Worm (Caenorhabditis elegans) whole organism, L4 larva: ENCODE measurements around the gene tat-3.
A peak's percentile ranks its signal among the peaks of the same experiment; 100 is the strongest.

Experiments
- D1046.2 ChIP-seq: fragments of 200-800 bp; sonication (Bioruptor generic); IDR thresholded peaks from 2 replicates; pipeline ENCODE4 v1.3.6; 2022; ENCODE audit warnings: missing genetic modification characterization, missing compliant biosample characterization
- F10B5.3 ChIP-seq: sonication (generic microtip); optimal IDR thresholded peaks from 2 replicates; lab custom pipeline; 2016; ENCODE audit warnings: mild to moderate bottlenecking, missing genetic modification characterization, missing compliant biosample characterization
- F26F4.8 ChIP-seq: fragments of 200-800 bp; sonication (Bioruptor generic); conservative IDR thresholded peaks from 2 replicates; pipeline ENCODE4 v1.3.6; 2022; ENCODE audit warnings: missing genetic modification characterization, missing compliant biosample characterization
- F37D6.2 ChIP-seq: sonication (generic microtip); optimal IDR thresholded peaks from 2 replicates; lab custom pipeline; 2016; ENCODE audit warnings: mild to moderate bottlenecking, missing genetic modification characterization, missing compliant biosample characterization
- F44E2.7 ChIP-seq: fragments of 200-800 bp; sonication (Bioruptor generic); IDR thresholded peaks from 2 replicates; pipeline ENCODE4 v2.1.2; 2022; ENCODE audit warnings: missing genetic modification characterization, missing compliant biosample characterization
- R02D3.7 ChIP-seq: fragments of 150-350 bp; sonication (generic microtip); optimal IDR thresholded peaks from 3 replicates; lab custom pipeline; 2014; ENCODE audit warnings: missing biosample characterization, missing genetic modification characterization
- Y5F2A.4 ChIP-seq: fragments of 200-800 bp; sonication (Bioruptor generic); optimal IDR thresholded peaks from 2 replicates; lab custom pipeline; 2018; ENCODE audit warnings: mild to moderate bottlenecking, missing genetic modification characterization, missing compliant biosample characterization
- ZK337.2 ChIP-seq: fragments of 200-800 bp; sonication (Bioruptor generic); IDR thresholded peaks from 2 replicates; pipeline ENCODE4 v1.3.6; 2022; ENCODE audit warnings: missing genetic modification reagents, missing genetic modification characterization, missing compliant biosample characterization
- ZK546.5 ChIP-seq, 2 experiments: sonication (generic microtip); optimal IDR thresholded peaks; 2 replicates each; lab custom pipeline; 2017; ENCODE audit warnings: missing biosample characterization in 2 of 2, missing genetic modification characterization in 2 of 2
- aha-1 ChIP-seq: fragments of 150-350 bp; peaks from one replicate; lab custom pipeline; 2014; ENCODE audit warnings: missing biosample characterization, missing genetic modification characterization
- arid-1 ChIP-seq: fragments of 200-800 bp; sonication (Bioruptor generic); conservative IDR thresholded peaks from 2 replicates; pipeline ENCODE4 v1.3.6; 2022; ENCODE audit warnings: missing genetic modification reagents, missing genetic modification characterization, missing compliant biosample characterization
- dmd-8 ChIP-seq: fragments of 200-800 bp; sonication (Bioruptor generic); IDR thresholded peaks from 2 replicates; pipeline ENCODE4 v1.3.6; 2022; ENCODE audit warnings: missing genetic modification characterization, missing compliant biosample characterization
- dmd-9 ChIP-seq: fragments of 200-800 bp; sonication (Bioruptor generic); IDR thresholded peaks from 2 replicates; pipeline ENCODE4 v1.3.6; 2022; ENCODE audit warnings: missing genetic modification reagents, missing genetic modification characterization, missing compliant biosample characterization
- dpl-1 ChIP-seq: fragments of 150-350 bp; optimal IDR thresholded peaks from 2 replicates; lab custom pipeline; 2014; ENCODE audit warnings: missing biosample characterization, missing genetic modification reagents, missing genetic modification characterization
- egl-27 ChIP-seq: sonication (generic microtip); optimal IDR thresholded peaks from 3 replicates; lab custom pipeline; 2017; ENCODE audit warnings: missing biosample characterization, missing genetic modification reagents, missing genetic modification characterization
- egl-43 ChIP-seq: fragments of 200-800 bp; sonication (Bioruptor generic); IDR thresholded peaks from 2 replicates; pipeline ENCODE4 v1.3.6; 2022; ENCODE audit warnings: missing genetic modification reagents, missing genetic modification characterization, missing compliant biosample characterization
- fos-1 ChIP-seq: fragments of 150-350 bp; optimal IDR thresholded peaks from 2 replicates; lab custom pipeline; 2014; ENCODE audit warnings: missing biosample characterization, missing genetic modification characterization
- hlh-11 ChIP-seq: fragments of 200-800 bp; sonication (Bioruptor generic); optimal IDR thresholded peaks from 2 replicates; lab custom pipeline; 2018; ENCODE audit warnings: mild to moderate bottlenecking, missing genetic modification characterization, missing compliant biosample characterization
- hlh-30 ChIP-seq: sonication (generic microtip); optimal IDR thresholded peaks from 2 replicates; lab custom pipeline; 2017; ENCODE audit warnings: antibody characterized with exemption, mild to moderate bottlenecking, missing genetic modification characterization, missing compliant biosample characterization; ENCODE audit not compliant: insufficient read depth
- hmg-1.1 ChIP-seq: fragments of 200-800 bp; sonication (Bioruptor generic); IDR thresholded peaks from 2 replicates; pipeline ENCODE4 v1.3.6; 2022; ENCODE audit warnings: missing genetic modification reagents, missing genetic modification characterization, missing compliant biosample characterization
- lim-7 ChIP-seq: fragments of 200-800 bp; sonication (Bioruptor generic); IDR thresholded peaks from 2 replicates; pipeline ENCODE4 v1.3.6; 2022; ENCODE audit warnings: missing genetic modification characterization, missing compliant biosample characterization
- lin-13 ChIP-seq: fragments of 150-350 bp; optimal IDR thresholded peaks from 2 replicates; lab custom pipeline; 2014; ENCODE audit warnings: missing biosample characterization, missing genetic modification reagents, missing genetic modification characterization
- lin-15B ChIP-seq: fragments of 150-350 bp; sonication (generic microtip); optimal IDR thresholded peaks from 3 replicates; lab custom pipeline; 2014; ENCODE audit warnings: missing biosample characterization, missing genetic modification characterization
- lin-29 ChIP-seq: fragments of 200-800 bp; sonication (Bioruptor generic); IDR thresholded peaks from 2 replicates; pipeline ENCODE4 v1.3.6; 2022; ENCODE audit warnings: missing genetic modification reagents, missing genetic modification characterization, missing compliant biosample characterization
- lin-38 ChIP-seq: fragments of 200-800 bp; sonication (Bioruptor generic); IDR thresholded peaks from 2 replicates; pipeline ENCODE4 v1.3.6; 2022; ENCODE audit warnings: missing genetic modification reagents, missing genetic modification characterization, missing compliant biosample characterization
- lsy-2 ChIP-seq, 2 experiments: fragments of 150-350 bp in 1 of 2; sonication (generic microtip) in 1 of 2; optimal IDR thresholded peaks; 2 replicates each; lab custom pipeline; 2014 to 2017; ENCODE audit warnings: missing biosample characterization in 2 of 2, missing genetic modification characterization in 2 of 2
- mdl-1 ChIP-seq, 2 experiments: fragments of 150-350 bp in 1 of 2; sonication (generic microtip) in 1 of 2; optimal IDR thresholded peaks; 2 replicates each; lab custom pipeline; 2014 to 2017; ENCODE audit warnings: missing biosample characterization in 2 of 2, missing genetic modification characterization in 2 of 2
- mdt-29 ChIP-seq: fragments of 200-800 bp; sonication (Bioruptor generic); IDR thresholded peaks from 2 replicates; pipeline ENCODE4 v1.3.6; 2022; ENCODE audit warnings: missing genetic modification reagents, missing genetic modification characterization, missing compliant biosample characterization
- mes-2 ChIP-seq: sonication (generic microtip); optimal IDR thresholded peaks from 2 replicates; lab custom pipeline; 2016; ENCODE audit warnings: missing genotype, mild to moderate bottlenecking, missing genetic modification characterization, missing compliant biosample characterization; ENCODE audit not compliant: poor library complexity, severe bottlenecking
- nhr-10 ChIP-seq: fragments of 150-350 bp; optimal IDR thresholded peaks from 2 replicates; lab custom pipeline; 2014; ENCODE audit warnings: missing biosample characterization, missing genetic modification characterization
- nhr-102 ChIP-seq: sonication (generic microtip); optimal IDR thresholded peaks from 2 replicates; lab custom pipeline; 2016; ENCODE audit warnings: mild to moderate bottlenecking, missing genetic modification characterization, moderate library complexity, missing compliant biosample characterization
- nhr-11 ChIP-seq: fragments of 150-350 bp; optimal IDR thresholded peaks from 2 replicates; lab custom pipeline; 2014; ENCODE audit warnings: missing biosample characterization, missing genetic modification characterization
- nhr-28 ChIP-seq: fragments of 150-350 bp; optimal IDR thresholded peaks from 2 replicates; lab custom pipeline; 2014; ENCODE audit warnings: missing biosample characterization, missing genetic modification characterization
- nhr-48 ChIP-seq: sonication (generic microtip); optimal IDR thresholded peaks from 2 replicates; lab custom pipeline; 2016; ENCODE audit warnings: mild to moderate bottlenecking, missing genetic modification characterization, missing compliant biosample characterization
- nhr-77 ChIP-seq: fragments of 150-350 bp; optimal IDR thresholded peaks from 2 replicates; lab custom pipeline; 2014; ENCODE audit warnings: missing biosample characterization, missing genetic modification characterization
- pha-4 ChIP-seq, 2 experiments: fragments of 150-350 bp in 1 of 2; fragments of 200-800 bp in 1 of 2; sonication (Bioruptor generic) in 1 of 2; IDR thresholded peaks in 1 of 2; optimal IDR thresholded peaks in 1 of 2; 2 replicates each; pipeline versions ENCODE4 v1.3.6 to Lab custom; 2014 to 2022; ENCODE audit warnings: missing genetic modification characterization in 2 of 2, missing genetic modification reagents in 2 of 2, missing biosample characterization in 1 of 2, missing compliant biosample characterization in 1 of 2
- pqm-1 ChIP-seq: sonication (generic microtip); optimal IDR thresholded peaks from 2 replicates; lab custom pipeline; 2017; ENCODE audit warnings: missing biosample characterization, missing genetic modification characterization
- rbr-2 ChIP-seq: sonication (generic microtip); optimal IDR thresholded peaks from 2 replicates; lab custom pipeline; 2016; ENCODE audit warnings: missing genotype, missing genetic modification characterization, missing compliant biosample characterization
- saeg-2 ChIP-seq: fragments of 200-800 bp; sonication (Bioruptor generic); IDR thresholded peaks from 2 replicates; pipeline ENCODE4 v1.3.6; 2022; ENCODE audit warnings: missing genetic modification reagents, missing genetic modification characterization, missing compliant biosample characterization
- skn-1 ChIP-seq: fragments of 150-350 bp; optimal IDR thresholded peaks from 2 replicates; lab custom pipeline; 2014; ENCODE audit warnings: missing biosample characterization, missing genetic modification characterization
- snpc-1.2 ChIP-seq: fragments of 200-800 bp; sonication (Bioruptor generic); IDR thresholded peaks from 2 replicates; pipeline ENCODE4 v1.3.6; 2022; ENCODE audit warnings: missing genetic modification reagents, missing genetic modification characterization, missing compliant biosample characterization
- spr-1 ChIP-seq: sonication (generic microtip); optimal IDR thresholded peaks from 2 replicates; lab custom pipeline; 2016; ENCODE audit warnings: mild to moderate bottlenecking, missing genetic modification characterization, missing compliant biosample characterization
- spr-3 ChIP-seq: fragments of 200-800 bp; sonication (Bioruptor generic); optimal IDR thresholded peaks from 2 replicates; lab custom pipeline; 2018; ENCODE audit warnings: mild to moderate bottlenecking, missing genetic modification characterization, missing compliant biosample characterization
- tag-97 ChIP-seq: fragments of 200-800 bp; sonication (Bioruptor generic); IDR thresholded peaks from 2 replicates; pipeline ENCODE4 v1.3.6; 2022; ENCODE audit warnings: missing genetic modification characterization, missing compliant biosample characterization
- unc-39 ChIP-seq: sonication (generic microtip); optimal IDR thresholded peaks from 2 replicates; lab custom pipeline; 2017; ENCODE audit warnings: missing biosample characterization, missing genetic modification characterization
- zfp-2 ChIP-seq: sonication (generic microtip); optimal IDR thresholded peaks from 2 replicates; lab custom pipeline; 2016; ENCODE audit warnings: mild to moderate bottlenecking, missing genetic modification characterization, missing compliant biosample characterization
- zfp-3 ChIP-seq: fragments of 200-800 bp; sonication (Bioruptor generic); conservative IDR thresholded peaks from 2 replicates; pipeline ENCODE4 v1.3.6; 2022; ENCODE audit warnings: missing genetic modification reagents, missing genetic modification characterization, missing compliant biosample characterization
- zip-2 ChIP-seq: fragments of 150-350 bp; optimal IDR thresholded peaks from 2 replicates; lab custom pipeline; 2014; ENCODE audit warnings: missing biosample characterization, missing genetic modification characterization

tat-3 gene

DNA sequence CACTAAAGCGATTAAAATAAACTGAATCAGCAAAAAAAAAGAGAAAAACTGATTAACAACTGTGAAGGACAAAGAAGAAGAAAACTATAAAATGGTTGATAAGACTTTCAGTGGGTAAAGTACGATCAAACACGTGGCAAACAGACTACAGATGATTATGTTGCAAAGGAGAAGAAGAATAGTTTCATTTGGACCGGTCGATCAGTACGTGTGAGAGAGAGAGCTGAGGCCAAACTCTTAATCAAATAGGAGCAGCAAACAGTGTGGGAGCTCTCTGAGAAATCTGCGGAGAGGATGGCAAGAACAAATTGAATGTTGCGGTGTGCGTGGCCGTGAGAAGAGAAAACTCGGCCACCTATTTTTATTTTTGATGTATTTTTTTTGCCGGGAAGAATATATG, 11.4 kb downstream of the tat-3 start (continued):
- TF ChIP-seq mdt-29 (0 out of 2 replicates have a peak, but pooled peaks have one; percentile 41), pqm-1 (tag; lab: Kevin White, UChicago) (peak; percentile 43), dmd-8 (no peak), hmg-1.1 (GFP tag; lab: Robert Waterston, UW) (no peak), nhr-77 (tag; lab: Kevin White, UChicago) (peak; percentile 65), F10B5.3 (tag; lab: Kevin White, UChicago) (no peak), fos-1 (tag; lab: Kevin White, UChicago) (no peak), F44E2.7 (GFP tag; lab: Robert Waterston, UW) (no peak), unc-39 (tag; lab: Kevin White, UChicago) (no peak), tag-97 (GFP tag; lab: Robert Waterston, UW) (no peak), D1046.2 (GFP tag; lab: Robert Waterston, UW) (no peak), lim-7 (GFP tag; lab: Robert Waterston, UW) (no peak), pha-4 (GFP tag; IDR thresholded peaks at IDR 0.05; lab: Robert Waterston, UW) (no peak), pha-4 (tag; optimal IDR thresholded peaks at IDR 0.05; lab: Kevin White, UChicago) (no peak), nhr-102 (tag; lab: Kevin White, UChicago) (no peak), rbr-2 (tag; lab: Kevin White, UChicago) (no peak), hlh-11 (tag; lab: Kevin White, UChicago) (peak; percentile 86), aha-1 (tag; lab: Kevin White, UChicago) (no peak), ZK546.5 (tag; optimal IDR thresholded peaks at IDR 0.05; lab: Kevin White, UChicago) (no peak), zip-2 (tag; lab: Kevin White, UChicago) (no peak), egl-43 (GFP tag; lab: Robert Waterston, UW) (no peak), F26F4.8 (GFP tag; lab: Robert Waterston, UW) (no peak), lin-29 (no peak), R02D3.7 (tag; lab: Kevin White, UChicago) (no peak), nhr-11 (tag; lab: Kevin White, UChicago) (no peak), nhr-10 (peak; percentile 31), egl-27 (tag; lab: Kevin White, UChicago) (no peak), saeg-2 (GFP tag; lab: Robert Waterston, UW) (no peak), mes-2 (tag; lab: Kevin White, UChicago) (peak; percentile 40), arid-1 (GFP tag; lab: Robert Waterston, UW) (0 out of 2 replicates have a peak, but pooled peaks have one; percentile 27), Y5F2A.4 (GFP tag; lab: Kevin White, UChicago) (no peak), dmd-9 (no peak)

DNA sequence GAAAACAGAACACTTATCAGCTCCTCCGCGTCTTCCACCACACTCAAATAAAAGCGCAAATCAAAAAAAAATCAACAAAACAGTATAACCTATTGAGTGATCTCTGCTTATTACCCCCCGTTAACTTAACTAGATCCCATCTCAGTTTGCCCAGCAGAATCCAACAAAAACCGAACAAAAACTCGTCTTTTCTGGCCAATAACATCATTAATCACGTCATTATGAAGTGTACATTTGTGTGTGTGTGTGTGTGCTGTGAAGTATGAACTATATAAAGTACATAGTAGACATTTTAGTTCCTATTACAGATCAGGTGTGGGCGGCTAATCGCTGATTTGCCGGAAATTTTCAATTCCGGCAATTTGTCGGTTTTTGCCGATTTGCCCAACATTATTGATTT, 12.4 kb downstream of the tat-3 start:
- TF ChIP-seq mdt-29 (0 out of 2 replicates have a peak, but pooled peaks have one; percentile 23), lsy-2 (tag; optimal IDR thresholded peaks at IDR 0.05; lab: Kevin White, UChicago) (peak in 1 of 2 experiments; percentile 41), snpc-1.2 (GFP tag; lab: Robert Waterston, UW) (no peak), spr-1 (no peak), hlh-11 (tag; lab: Kevin White, UChicago) (peak; percentile 27), nhr-48 (tag; lab: Kevin White, UChicago) (no peak), dpl-1 (GFP tag; lab: Kevin White, UChicago) (no peak), nhr-28 (tag; lab: Kevin White, UChicago) (peak; percentile 88)
- TF ChIP-seq, all 104 proteins: peak for 4

DNA sequence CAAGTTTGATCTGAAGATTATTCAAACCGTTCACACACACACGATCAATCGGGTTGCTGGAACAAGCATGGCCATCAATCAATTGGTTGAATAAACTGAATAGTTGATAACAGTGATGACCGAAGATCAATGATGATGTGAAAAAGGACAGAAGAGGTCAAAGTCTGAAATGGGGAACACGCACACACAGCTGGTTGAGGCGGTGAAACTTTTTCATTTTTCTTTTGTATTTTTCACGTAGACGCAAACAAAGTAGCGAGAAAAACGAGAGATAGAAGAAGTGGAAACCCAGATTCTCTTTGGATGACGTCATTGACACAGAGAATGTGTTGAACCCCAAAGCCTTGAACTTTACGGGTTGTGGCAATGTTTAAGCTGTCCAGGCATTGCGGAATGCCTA, 13.0 kb downstream of the tat-3 start:
- peak; percentile 35 for TF ChIP-seq nhr-77 (tag; lab: Kevin White, UChicago)
- peak; percentile 61 for TF ChIP-seq rbr-2 (tag; lab: Kevin White, UChicago)
- 0 out of 2 replicates have a peak, but pooled peaks have one; percentile 48 for TF ChIP-seq dmd-9
- no peak for TF ChIP-seq lin-15B (tag; lab: Kevin White, UChicago)
- peak; percentile 54 for TF ChIP-seq hlh-30 (tag; lab: Kevin White, UChicago)
- no peak for TF ChIP-seq zip-2 (tag; lab: Kevin White, UChicago)
- TF ChIP-seq zfp-2 (tag; lab: Kevin White, UChicago): no peak
- TF ChIP-seq nhr-102 (tag; lab: Kevin White, UChicago): peak; percentile 38
- no peak for TF ChIP-seq lin-13 (GFP tag; lab: Kevin White, UChicago)
- no peak for TF ChIP-seq ZK337.2 (GFP tag; lab: Robert Waterston, UW)
- no peak for TF ChIP-seq lim-7 (GFP tag; lab: Robert Waterston, UW)
- TF ChIP-seq F37D6.2 (tag; lab: Kevin White, UChicago): no peak
- TF ChIP-seq mdl-1 (tag; optimal IDR thresholded peaks at IDR 0.05; lab: Kevin White, UChicago): peak; percentile 22 to 86
- no peak for TF ChIP-seq skn-1 (tag; lab: Kevin White, UChicago)
- no peak for TF ChIP-seq zfp-3 (GFP tag; lab: Robert Waterston, UW)
- peak; percentile 76 for TF ChIP-seq nhr-28 (tag; lab: Kevin White, UChicago)
- TF ChIP-seq lin-38: peak; percentile 31
- no peak for TF ChIP-seq spr-3 (GFP tag; lab: Kevin White, UChicago)
